Worm (Caenorhabditis elegans): ENCODE results near the gene clc-3.
A peak's percentile ranks its signal among the peaks of the same experiment; 100 is the strongest.

Gene clc-3

ce11 chrX:3403195-3403594 is 28.7 kb upstream of the clc-3 start, which contains the start of gene vit-5 (continued):
- TF ChIP-seq nhr-11 (tag; optimal IDR thresholded peaks at IDR 0.05) = no peak
- no peak for TF ChIP-seq ama-1 (optimal IDR thresholded peaks at IDR 0.05)
- 0 out of 2 replicates have a peak, but pooled peaks have one; percentile 13 for TF ChIP-seq egl-43 (GFP tag; IDR thresholded peaks at IDR 0.05)
- TF ChIP-seq Y75B8A.6 (GFP tag; IDR thresholded peaks at IDR 0.05) = no peak
- no peak for TF ChIP-seq T20F7.1 (GFP tag; optimal IDR thresholded peaks at IDR 0.05)
- TF ChIP-seq skn-1 (tag; optimal IDR thresholded peaks at IDR 0.05) = no peak
- TF ChIP-seq nhr-28 (tag; optimal IDR thresholded peaks at IDR 0.05) = no peak
- no peak for TF ChIP-seq fos-1 (tag; optimal IDR thresholded peaks at IDR 0.05)
- TF ChIP-seq hlh-30 (tag; optimal IDR thresholded peaks at IDR 0.05; ENCODE audit: insufficient read depth) = no peak
- TF ChIP-seq ztf-11 (tag; optimal IDR thresholded peaks at IDR 0.05) = no peak
- no peak for TF ChIP-seq attf-4 (tag; optimal IDR thresholded peaks at IDR 0.05)
- no peak for TF ChIP-seq dmd-9 (GFP tag; IDR thresholded peaks at IDR 0.05)
- no peak for TF ChIP-seq nhr-6 (tag; optimal IDR thresholded peaks at IDR 0.05)

- no peak for TF ChIP-seq set-16 (GFP tag; IDR thresholded peaks at IDR 0.05)
- no peak for TF ChIP-seq saeg-2 (GFP tag; IDR thresholded peaks at IDR 0.05)
- TF ChIP-seq madf-5 (GFP tag; IDR thresholded peaks at IDR 0.05) = no peak
- TF ChIP-seq lin-38 (GFP tag; IDR thresholded peaks at IDR 0.05) = no peak
- TF ChIP-seq pha-4 (GFP tag; IDR thresholded peaks at IDR 0.05) = no peak
- TF ChIP-seq pha-4 (tag; optimal IDR thresholded peaks at IDR 0.05) = no peak
- peak; percentile 25 for TF ChIP-seq aha-1 (tag)
- TF ChIP-seq R02D3.7 (tag; optimal IDR thresholded peaks at IDR 0.05) = no peak
- TF ChIP-seq ceh-20 (GFP tag; IDR thresholded peaks at IDR 0.05) = no peak
- TF ChIP-seq D1046.2 (GFP tag; IDR thresholded peaks at IDR 0.05) = peak; percentile 69; the same call in 1 of the 2 replicates
- no peak for TF ChIP-seq zfp-3 (GFP tag; conservative IDR thresholded peaks at IDR 0.05)
- TF ChIP-seq skn-1 (tag; optimal IDR thresholded peaks at IDR 0.05) = no peak
- no peak for TF ChIP-seq F37D6.2 (tag; optimal IDR thresholded peaks at IDR 0.05)
- TF ChIP-seq unc-130 (GFP tag; optimal IDR thresholded peaks at IDR 0.05) = no peak
- TF ChIP-seq duxl-1 (tag; optimal IDR thresholded peaks at IDR 0.05; ENCODE audit: poor library complexity) = no peak
- no peak for TF ChIP-seq mxl-3 (GFP tag; optimal IDR thresholded peaks at IDR 0.05)
- no peak for TF ChIP-seq mep-1 (tag; optimal IDR thresholded peaks at IDR 0.05)
These were observed 27.2 kb upstream of the clc-3 start, which contains the start of gene C04F6.9 for ce11 chrX:3401701-3402100. C04F6.9 (plus strand) TSS chrX:3402001.

- TF ChIP-seq dmd-9 (GFP tag; IDR thresholded peaks at IDR 0.05) = no peak
- no peak for TF ChIP-seq zfp-3 (GFP tag; conservative IDR thresholded peaks at IDR 0.05)
- TF ChIP-seq Y105C5A.15 (GFP tag; IDR thresholded peaks at IDR 0.05) = no peak
These were observed 25.8 kb upstream of the clc-3 start for ce11 chrX:3400387-3400786.

- no peak for TF ChIP-seq duxl-1 (tag; optimal IDR thresholded peaks at IDR 0.05; ENCODE audit: poor library complexity)
- no peak for TF ChIP-seq daf-19 (GFP tag; conservative IDR thresholded peaks at IDR 0.05)
- no peak for TF ChIP-seq nhr-76 (tag; optimal IDR thresholded peaks at IDR 0.05)
- no peak for TF ChIP-seq aha-1 (tag)
- TF ChIP-seq nhr-6 (tag; optimal IDR thresholded peaks at IDR 0.05) = no peak
- TF ChIP-seq vab-7 (GFP tag; IDR thresholded peaks at IDR 0.05) = no peak
- TF ChIP-seq nhr-28 (tag; optimal IDR thresholded peaks at IDR 0.05) = no peak
- no peak for TF ChIP-seq ces-1 (GFP tag; optimal IDR thresholded peaks at IDR 0.05)
- no peak for TF ChIP-seq egl-43 (GFP tag; IDR thresholded peaks at IDR 0.05)
- no peak for TF ChIP-seq aly-2 (tag; optimal IDR thresholded peaks at IDR 0.05)
- no peak for TF ChIP-seq nhr-237 (tag; optimal IDR thresholded peaks at IDR 0.05)
- TF ChIP-seq tra-1 (GFP tag; IDR thresholded peaks at IDR 0.05) = no peak
- TF ChIP-seq spr-3 (GFP tag; optimal IDR thresholded peaks at IDR 0.05) = no peak
These were observed 25.4 kb upstream of the clc-3 start, which contains the start of gene cht-1 for ce11 chrX:3399917-3400316. cht-1 (minus strand) TSS chrX:3400017.
